Fruit fly (Drosophila melanogaster): Measurements from ENCODE around the gene CG3149.

DNA sequence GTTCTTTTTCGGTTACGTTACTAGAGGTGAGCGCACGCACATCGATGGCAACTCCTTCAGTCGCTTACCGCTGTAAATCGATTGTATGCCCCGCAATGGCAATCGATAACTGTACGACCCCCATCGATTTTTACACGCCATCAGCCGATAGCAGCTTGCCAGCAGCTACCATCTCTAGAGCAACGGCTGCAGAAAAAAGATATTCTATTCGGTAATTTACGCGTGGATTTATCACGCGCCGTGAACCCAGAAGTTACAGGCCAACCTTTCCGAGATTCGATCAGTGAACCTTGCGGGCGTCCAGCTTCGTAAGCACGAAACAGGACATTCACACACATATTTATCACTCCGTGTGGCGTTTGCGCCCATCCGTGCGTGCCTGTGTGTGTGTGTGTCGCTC lies 29.1 kb downstream of the CG3149 start, which contains the start of the genes Sirt4 and CG4119:
- TF ChIP-seq lola (GFP tag; optimal IDR thresholded peaks at IDR 0.05) (no peak), h (GFP tag; optimal IDR thresholded peaks at IDR 0.05) (peak; percentile 56), CG32264 (GFP tag; optimal IDR thresholded peaks at IDR 0.05) (no peak), Vsx2 (GFP tag; optimal IDR thresholded peaks at IDR 0.05; ENCODE audit: partially characterized antibody) (no peak), sv (GFP tag; optimal IDR thresholded peaks at IDR 0.05) (no peak)

Data from whole organism, wandering third instar larva.